Worm (Caenorhabditis elegans): ENCODE measurements around the gene F11D11.3.

DNA sequence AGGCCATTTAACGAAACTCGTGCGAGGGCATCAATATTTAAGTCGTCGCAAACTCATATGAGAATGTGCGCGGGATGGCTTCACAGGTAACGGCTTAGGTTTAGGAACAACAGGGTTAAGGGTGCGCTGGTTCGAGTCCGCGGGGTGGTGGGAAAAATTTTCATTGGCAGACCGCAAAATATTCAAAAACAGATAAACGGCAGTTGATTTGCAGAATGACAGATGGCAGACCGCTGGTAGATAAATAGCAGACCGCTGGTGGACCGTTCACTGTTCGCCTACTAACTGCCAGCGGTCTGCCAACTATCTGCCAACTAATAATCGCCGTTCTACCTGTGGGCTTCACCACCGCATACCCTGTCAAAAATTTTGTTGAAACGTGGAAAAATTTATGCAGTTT lies 48.0 kb downstream of the F11D11.3 start:
- TF ChIP-seq tab-1 (GFP tag; IDR thresholded peaks at IDR 0.05): peak; percentile 75
- no peak for TF ChIP-seq flt-1 (GFP tag; IDR thresholded peaks at IDR 0.05)
- TF ChIP-seq cog-1 (tag; optimal IDR thresholded peaks at IDR 0.05): no peak

Measured in whole organism, midembryonic.